Worm (Caenorhabditis elegans): ENCODE data around the gene clec-70.

DNA sequence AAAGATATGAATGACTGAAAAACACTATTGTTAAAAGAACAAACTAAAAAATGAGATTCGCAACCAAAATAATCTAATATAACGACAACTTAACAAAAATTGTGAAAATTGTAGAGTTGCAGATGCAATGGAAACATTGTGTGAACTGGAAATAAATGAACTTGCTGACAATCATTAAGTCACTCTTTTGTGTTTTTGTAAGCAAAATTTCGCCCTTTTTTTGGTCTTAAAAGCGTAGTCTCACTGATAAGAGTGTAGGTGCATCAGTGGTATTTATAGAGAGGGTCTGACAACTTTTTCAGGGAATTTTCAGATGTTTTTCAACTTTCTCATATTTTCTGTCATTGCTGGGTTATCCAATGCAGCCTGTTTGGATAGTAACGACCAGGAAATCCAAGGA is 6.4 kb upstream of the clec-70 start, which contains the start of gene clec-68:
- no peak for TF ChIP-seq pha-4 (tag; optimal IDR thresholded peaks at IDR 0.05)
- TF ChIP-seq nhr-28 (tag; optimal IDR thresholded peaks at IDR 0.05), result no peak
- TF ChIP-seq unc-62 (GFP tag; optimal IDR thresholded peaks at IDR 0.05), result no peak
- TF ChIP-seq ham-2 (GFP tag; optimal IDR thresholded peaks at IDR 0.05), result no peak
- no peak for TF ChIP-seq ztf-11 (tag; optimal IDR thresholded peaks at IDR 0.05)
- TF ChIP-seq elt-1 (tag; optimal IDR thresholded peaks at IDR 0.05; ENCODE audit: borderline replicate concordance, insufficient read depth), result no peak
- TF ChIP-seq blmp-1 (tag; optimal IDR thresholded peaks at IDR 0.05), result no peak

Data from whole organism, mixed stage, embryonic.